Worm (Caenorhabditis elegans) whole organism, young adult: ENCODE data around the gene W06G6.17.

Experiments
- B0019.2 ChIP-seq: fragments of 200-800 bp; sonication (Bioruptor generic); conservative IDR thresholded peaks from 2 replicates; pipeline ENCODE4 v1.3.6; 2022; ENCODE audit warnings: missing genetic modification reagents, missing genetic modification characterization, missing compliant biosample characterization
- C17E4.6 ChIP-seq: fragments of 200-800 bp; sonication (Bioruptor generic); IDR thresholded peaks from 2 replicates; pipeline ENCODE4 v1.3.6; 2022; ENCODE audit warnings: missing genetic modification reagents, missing genetic modification characterization, missing compliant biosample characterization
- F23B12.7 ChIP-seq: sonication (generic microtip); optimal IDR thresholded peaks from 2 replicates; lab custom pipeline; 2017; ENCODE audit warnings: missing genetic modification characterization, mild to moderate bottlenecking, missing compliant biosample characterization, antibody characterized with exemption, moderate library complexity; ENCODE audit not compliant: insufficient read depth
- F33H1.4 ChIP-seq: fragments of 200-800 bp; sonication (Bioruptor generic); IDR thresholded peaks from 2 replicates; pipeline ENCODE4 v1.3.6; 2022; ENCODE audit warnings: missing genetic modification reagents, missing genetic modification characterization, missing compliant biosample characterization
- K11D2.4 ChIP-seq: fragments of 200-800 bp; sonication (Bioruptor generic); IDR thresholded peaks from 2 replicates; pipeline ENCODE4 v1.3.6; 2022; ENCODE audit warnings: missing genetic modification reagents, missing genetic modification characterization, missing compliant biosample characterization
- T26A5.8 ChIP-seq: sonication (generic microtip); optimal IDR thresholded peaks from 2 replicates; lab custom pipeline; 2016; ENCODE audit warnings: missing genetic modification characterization, missing compliant biosample characterization
- Y53G8AR.9 ChIP-seq: fragments of 200-800 bp; sonication (Bioruptor generic); conservative IDR thresholded peaks from 2 replicates; pipeline ENCODE4 v1.3.6; 2022; ENCODE audit warnings: missing genetic modification reagents, missing genetic modification characterization, missing compliant biosample characterization
- atf-7 ChIP-seq: sonication (generic microtip); optimal IDR thresholded peaks from 2 replicates; lab custom pipeline; 2017; ENCODE audit warnings: mild to moderate bottlenecking, missing genetic modification characterization, missing compliant biosample characterization
- attf-3 ChIP-seq: fragments of 200-800 bp; sonication (Bioruptor generic); conservative IDR thresholded peaks from 2 replicates; pipeline ENCODE4 v1.3.6; 2022; ENCODE audit warnings: missing genetic modification reagents, missing genetic modification characterization, missing compliant biosample characterization
- bed-2 ChIP-seq: fragments of 200-800 bp; sonication (Bioruptor generic); IDR thresholded peaks from 2 replicates; pipeline ENCODE4 v1.3.6; 2022; ENCODE audit warnings: missing genetic modification reagents, missing genetic modification characterization, missing compliant biosample characterization
- ccch-3 ChIP-seq: fragments of 200-800 bp; sonication (Bioruptor generic); optimal IDR thresholded peaks from 2 replicates; lab custom pipeline; 2018; ENCODE audit warnings: mild to moderate bottlenecking, missing genetic modification characterization, missing compliant biosample characterization
- ceh-100 ChIP-seq: fragments of 200-800 bp; sonication (Bioruptor generic); IDR thresholded peaks from 2 replicates; pipeline ENCODE4 v1.3.6; 2022; ENCODE audit warnings: missing genetic modification reagents, missing genetic modification characterization, missing compliant biosample characterization
- ceh-58 ChIP-seq: fragments of 200-800 bp; sonication (Bioruptor generic); IDR thresholded peaks from 2 replicates; pipeline ENCODE4 v1.3.6; 2022; ENCODE audit warnings: missing genetic modification characterization, missing compliant biosample characterization
- dpff-1 ChIP-seq: sonication (generic microtip); optimal IDR thresholded peaks from 2 replicates; lab custom pipeline; 2017; ENCODE audit warnings: mild to moderate bottlenecking, missing genetic modification characterization, missing compliant biosample characterization
- ets-4 ChIP-seq: fragments of 200-800 bp; sonication (Bioruptor generic); optimal IDR thresholded peaks from 2 replicates; lab custom pipeline; 2018; ENCODE audit warnings: mild to moderate bottlenecking, missing genetic modification characterization, missing compliant biosample characterization
- gei-17 ChIP-seq: fragments of 200-800 bp; sonication (Bioruptor generic); optimal IDR thresholded peaks from 2 replicates; lab custom pipeline; 2018; ENCODE audit warnings: mild to moderate bottlenecking, missing genetic modification characterization, missing compliant biosample characterization
- hlh-12 ChIP-seq: sonication (generic microtip); optimal IDR thresholded peaks from 2 replicates; lab custom pipeline; 2016; ENCODE audit warnings: missing genetic modification characterization, missing compliant biosample characterization
- hmg-1.2 ChIP-seq: fragments of 200-800 bp; sonication (Bioruptor generic); IDR thresholded peaks from 2 replicates; pipeline ENCODE4 v1.3.6; 2022; ENCODE audit warnings: missing genetic modification reagents, missing genetic modification characterization, missing compliant biosample characterization
- hrde-1 ChIP-seq: sonication (generic microtip); optimal IDR thresholded peaks from 2 replicates; lab custom pipeline; 2016; ENCODE audit warnings: missing genetic modification characterization, mild to moderate bottlenecking, missing compliant biosample characterization, moderate library complexity, missing genotype, missing genetic modification reagents, borderline replicate concordance
- lin-54 ChIP-seq: fragments of 200-800 bp; sonication (Bioruptor generic); optimal IDR thresholded peaks from 2 replicates; lab custom pipeline; 2018; ENCODE audit warnings: mild to moderate bottlenecking, missing genetic modification characterization, missing compliant biosample characterization
- lir-1 ChIP-seq: fragments of 200-800 bp; sonication (Bioruptor generic); conservative IDR thresholded peaks from 2 replicates; pipeline ENCODE4 v1.3.6; 2022; ENCODE audit warnings: missing genetic modification reagents, missing genetic modification characterization, missing compliant biosample characterization
- lsy-27 ChIP-seq: sonication (generic microtip); optimal IDR thresholded peaks from 2 replicates; lab custom pipeline; 2017; ENCODE audit warnings: missing genetic modification characterization, mild to moderate bottlenecking, missing compliant biosample characterization, antibody characterized with exemption, missing genotype, borderline replicate concordance; ENCODE audit not compliant: insufficient read depth
- mxl-1 ChIP-seq: sonication (generic microtip); optimal IDR thresholded peaks from 2 replicates; lab custom pipeline; 2016; ENCODE audit warnings: missing genetic modification characterization, missing compliant biosample characterization
- nfya-1 ChIP-seq: sonication (generic microtip); optimal IDR thresholded peaks from 2 replicates; lab custom pipeline; 2017; ENCODE audit warnings: antibody characterized with exemption, missing compliant biosample characterization, missing genetic modification characterization, borderline replicate concordance; ENCODE audit not compliant: insufficient read depth
- nfyb-1 ChIP-seq: fragments of 200-800 bp; sonication (Bioruptor generic); IDR thresholded peaks from 2 replicates; pipeline ENCODE4 v1.3.6; 2022; ENCODE audit warnings: missing genetic modification reagents, missing genetic modification characterization, missing compliant biosample characterization
- nhr-80 ChIP-seq: sonication (generic microtip); optimal IDR thresholded peaks from 2 replicates; lab custom pipeline; 2016; ENCODE audit warnings: missing genetic modification characterization, missing compliant biosample characterization
- pbrm-1 ChIP-seq: fragments of 200-800 bp; sonication (Bioruptor generic); IDR thresholded peaks from 2 replicates; pipeline ENCODE4 v1.3.6; 2022; ENCODE audit warnings: missing genetic modification reagents, missing genetic modification characterization, missing compliant biosample characterization
- repo-1 ChIP-seq: sonication (generic microtip); optimal IDR thresholded peaks from 2 replicates; lab custom pipeline; 2017; ENCODE audit warnings: mild to moderate bottlenecking, missing genetic modification characterization, missing compliant biosample characterization
- rpc-1 ChIP-seq, 2 experiments: fragments of 150-350 bp in 1 of 2; sonication (generic microtip) in 1 of 2; optimal IDR thresholded peaks; 2 replicates each; lab custom pipeline; 2014 to 2018; ENCODE audit warnings: missing biosample characterization in 1 of 2, missing genetic modification characterization in 1 of 2, missing genetic modification reagents in 1 of 2, missing genotype in 1 of 2
- snpc-1.1 ChIP-seq: sonication (generic microtip); optimal IDR thresholded peaks from 2 replicates; lab custom pipeline; 2017; ENCODE audit warnings: missing genetic modification characterization, mild to moderate bottlenecking, missing compliant biosample characterization, antibody characterized with exemption, moderate library complexity, missing genotype, missing genetic modification reagents; ENCODE audit not compliant: insufficient read depth
- snpc-1.3 ChIP-seq: sonication (generic microtip); optimal IDR thresholded peaks from 2 replicates; lab custom pipeline; 2017; ENCODE audit warnings: missing genetic modification characterization, mild to moderate bottlenecking, missing compliant biosample characterization, antibody characterized with exemption, moderate library complexity, missing genotype, missing genetic modification reagents; ENCODE audit not compliant: insufficient read depth
- snpc-4 ChIP-seq, 5 experiments: fragments of 150-350 bp in 1 of 5; sonication (generic microtip) in 4 of 5; optimal IDR thresholded peaks; 2 replicates each; lab custom pipeline; 2014 to 2018; ENCODE audit warnings: missing genetic modification characterization in 5 of 5, missing biosample characterization in 3 of 5, antibody characterized with exemption in 2 of 5, mild to moderate bottlenecking in 2 of 5, missing compliant biosample characterization in 2 of 5, missing genotype in 2 of 5, moderate library complexity in 2 of 5, missing genetic modification reagents in 1 of 5
- somi-1 ChIP-seq: fragments of 200-800 bp; sonication (Bioruptor generic); optimal IDR thresholded peaks from 2 replicates; lab custom pipeline; 2018; ENCODE audit warnings: mild to moderate bottlenecking, missing genetic modification characterization, missing compliant biosample characterization
- tbx-9 ChIP-seq: sonication (generic microtip); optimal IDR thresholded peaks from 2 replicates; lab custom pipeline; 2016; ENCODE audit warnings: borderline replicate concordance, missing genetic modification characterization, inconsistent platforms, missing compliant biosample characterization
- xnd-1 ChIP-seq: sonication (generic microtip); optimal IDR thresholded peaks from 2 replicates; lab custom pipeline; 2016; ENCODE audit warnings: missing genotype, missing genetic modification reagents, missing genetic modification characterization, missing compliant biosample characterization
- ztf-22 ChIP-seq: fragments of 200-800 bp; sonication (Bioruptor generic); optimal IDR thresholded peaks from 2 replicates; lab custom pipeline; 2018; ENCODE audit warnings: mild to moderate bottlenecking, missing genetic modification characterization, moderate library complexity, missing compliant biosample characterization
- ztf-3 ChIP-seq: fragments of 200-800 bp; sonication (Bioruptor generic); optimal IDR thresholded peaks from 2 replicates; lab custom pipeline; 2018; ENCODE audit warnings: mild to moderate bottlenecking, missing genetic modification characterization, missing compliant biosample characterization

Gene W06G6.17

ce11 chrV:16595140-16595791, 49.8 kb downstream of the W06G6.17 start, which contains the start of gene cpl-1 (continued):
- TF ChIP-seq nfya-1 (tag; lab: Kevin White, UChicago) (no peak), mxl-1 (tag; lab: Kevin White, UChicago) (no peak), hrde-1 (tag; lab: Kevin White, UChicago) (no peak), hlh-12 (tag; lab: Kevin White, UChicago) (no peak), lin-54 (peak; percentile 39), ccch-3 (GFP tag; lab: Kevin White, UChicago) (no peak), ztf-3 (no peak), C17E4.6 (GFP tag; lab: Robert Waterston, UW) (no peak), B0019.2 (GFP tag; lab: Robert Waterston, UW) (no peak), attf-3 (no peak), ets-4 (no peak), nfyb-1 (GFP tag; lab: Robert Waterston, UW) (0 out of 2 replicates have a peak, but pooled peaks have one; percentile 36), ztf-22 (GFP tag; lab: Kevin White, UChicago) (no peak), xnd-1 (tag; lab: Kevin White, UChicago) (no peak), somi-1 (GFP tag; lab: Kevin White, UChicago) (peak; percentile 33), ceh-58 (GFP tag; lab: Robert Waterston, UW) (no peak), K11D2.4 (no peak), lsy-27 (tag; lab: Kevin White, UChicago) (no peak), atf-7 (tag; lab: Kevin White, UChicago) (no peak), pbrm-1 (GFP tag; lab: Robert Waterston, UW) (0 out of 2 replicates have a peak, but pooled peaks have one; percentile 30), rpc-1 (optimal IDR thresholded peaks at IDR 0.05; lab: Kevin White, UChicago) (no peak), rpc-1 (tag; optimal IDR thresholded peaks at IDR 0.05; lab: Kevin White, UChicago) (no peak), gei-17 (GFP tag; lab: Kevin White, UChicago) (no peak), snpc-1.3 (tag; lab: Kevin White, UChicago) (no peak), F33H1.4 (GFP tag; lab: Robert Waterston, UW) (no peak), Y53G8AR.9 (GFP tag; lab: Robert Waterston, UW) (0 out of 2 replicates have a peak, but pooled peaks have one; percentile 11), T26A5.8 (tag; lab: Kevin White, UChicago) (no peak), F23B12.7 (tag; lab: Kevin White, UChicago) (no peak), snpc-1.1 (tag; lab: Kevin White, UChicago) (no peak), tbx-9 (tag; lab: Kevin White, UChicago) (no peak), hmg-1.2 (GFP tag; lab: Robert Waterston, UW) (no peak), snpc-4 (GFP tag; optimal IDR thresholded peaks at IDR 0.05; lab: Kevin White, UChicago) (no peak), snpc-4 (tag; optimal IDR thresholded peaks at IDR 0.05; lab: Kevin White, UChicago) (peak in 2 of 4 experiments; percentile 11 to 35), nhr-80 (tag; lab: Kevin White, UChicago) (peak; percentile 74), dpff-1 (tag; lab: Kevin White, UChicago) (no peak), lir-1 (GFP tag; lab: Robert Waterston, UW) (no peak), ceh-100 (no peak), repo-1 (tag; lab: Kevin White, UChicago) (no peak), bed-2 (no peak)
